Worm (Caenorhabditis elegans): Measurements from ENCODE around the gene Y71H2B.5.

DNA sequence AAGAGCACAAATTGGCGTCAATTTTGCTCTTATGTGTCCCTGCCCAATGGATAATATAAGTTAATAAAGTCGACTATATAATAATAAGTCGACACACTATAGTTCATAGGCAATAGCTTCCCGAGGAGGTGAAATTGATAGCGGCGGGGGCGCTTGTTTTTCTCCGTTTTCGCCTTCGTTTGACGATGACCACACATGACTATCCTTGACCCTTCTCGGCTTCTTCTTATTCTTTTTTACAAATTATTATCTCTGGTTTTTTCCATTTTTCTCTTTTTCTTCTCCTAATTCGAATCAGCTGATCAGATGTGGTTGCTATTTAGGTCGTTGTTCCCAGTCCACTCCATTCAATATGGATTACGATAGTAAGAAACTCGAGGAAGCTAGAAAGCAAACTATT is 20.9 kb downstream of the Y71H2B.5 start, which contains the start of gene acbp-8:
- TF ChIP-seq nhr-28 (tag; optimal IDR thresholded peaks at IDR 0.05) (no peak), elt-3 (tag; optimal IDR thresholded peaks at IDR 0.05) (no peak), tbx-2 (tag; optimal IDR thresholded peaks at IDR 0.05) (no peak), nhr-12 (tag; optimal IDR thresholded peaks at IDR 0.05) (no peak), ceh-28 (tag; optimal IDR thresholded peaks at IDR 0.05) (no peak), snpc-4 (tag; optimal IDR thresholded peaks at IDR 0.05) (no peak), unc-62 (GFP tag; optimal IDR thresholded peaks at IDR 0.05) (no peak)

Data from whole organism, L3 larva.